Worm (Caenorhabditis elegans) whole organism, L1 larva: ENCODE results near the gene nhr-92.
"Not testable (repeated sequence)": the region's sequence is repeated elsewhere in the genome, so short reads cannot be mapped to it uniquely, and the experiment has no call there.

ENCODE experiments used
- F16B12.6 ChIP-seq: fragments of 150-350 bp; optimal IDR thresholded peaks from 2 replicates; lab custom pipeline; 2014; ENCODE audit warnings: missing biosample characterization, missing genetic modification characterization
- Y116A8C.19 ChIP-seq: sonication (generic microtip); optimal IDR thresholded peaks from 2 replicates; lab custom pipeline; 2016; ENCODE audit warnings: missing compliant biosample characterization, missing genetic modification characterization, borderline replicate concordance
- aha-1 ChIP-seq: fragments of 150-350 bp; optimal IDR thresholded peaks from 2 replicates; lab custom pipeline; 2014; ENCODE audit warnings: missing biosample characterization, missing genetic modification characterization
- ceh-63 ChIP-seq: fragments of 200-800 bp; sonication (Bioruptor generic); optimal IDR thresholded peaks from 2 replicates; lab custom pipeline; 2018; ENCODE audit warnings: mild to moderate bottlenecking, missing genetic modification characterization, missing compliant biosample characterization
- ceh-82 ChIP-seq, 3 experiments: fragments of 150-350 bp in 1 of 3; sonication (generic microtip) in 2 of 3; optimal IDR thresholded peaks; 2 replicates each; lab custom pipeline; 2014 to 2017; ENCODE audit warnings: missing biosample characterization in 3 of 3, missing genetic modification characterization in 3 of 3
- dpl-1 ChIP-seq, 3 experiments: fragments of 150-350 bp in 2 of 3; sonication (generic microtip) in 1 of 3; optimal IDR thresholded peaks; 2 replicates each; lab custom pipeline; 2014 to 2017; ENCODE audit warnings: missing biosample characterization in 3 of 3, missing genetic modification characterization in 3 of 3, missing genetic modification reagents in 3 of 3
- efl-1 ChIP-seq, 4 experiments: fragments of 150-350 bp; optimal IDR thresholded peaks in 3 of 4; peaks in 1 of 4; 1 replicate in 1 of 4; 2 replicates in 3 of 4; lab custom pipeline; 2014; ENCODE audit warnings: missing biosample characterization in 2 of 4, missing genetic modification characterization in 2 of 4, missing genetic modification reagents in 2 of 4
- elt-2 ChIP-seq: sonication (generic microtip); optimal IDR thresholded peaks from 2 replicates; lab custom pipeline; 2016; ENCODE audit warnings: missing genetic modification characterization, mild to moderate bottlenecking, inconsistent platforms, missing compliant biosample characterization, missing genetic modification reagents
- ets-5 ChIP-seq: fragments of 200-800 bp; sonication (Bioruptor generic); IDR thresholded peaks from 2 replicates; pipeline ENCODE4 v1.3.6; 2022; ENCODE audit warnings: missing genetic modification characterization, missing compliant biosample characterization
- fkh-10 ChIP-seq: sonication (generic microtip); optimal IDR thresholded peaks from 2 replicates; lab custom pipeline; 2017; ENCODE audit warnings: missing biosample characterization, missing genetic modification reagents, missing genetic modification characterization
- fkh-8 ChIP-seq: sonication (generic microtip); optimal IDR thresholded peaks from 2 replicates; lab custom pipeline; 2016; ENCODE audit warnings: mild to moderate bottlenecking, missing genetic modification characterization, missing compliant biosample characterization
- fos-1 ChIP-seq: fragments of 150-350 bp; optimal IDR thresholded peaks from 2 replicates; lab custom pipeline; 2014; ENCODE audit warnings: missing biosample characterization, missing genetic modification characterization
- hlh-17 ChIP-seq: fragments of 200-800 bp; sonication (Bioruptor generic); optimal IDR thresholded peaks from 2 replicates; lab custom pipeline; 2018; ENCODE audit warnings: missing genetic modification characterization, mild to moderate bottlenecking, missing compliant biosample characterization, moderate library complexity, borderline replicate concordance
- hpl-2 ChIP-seq: fragments of 150-350 bp; optimal IDR thresholded peaks from 2 replicates; lab custom pipeline; 2014; ENCODE audit warnings: missing biosample characterization, missing genetic modification reagents, missing genetic modification characterization
- irx-1 ChIP-seq: sonication (generic microtip); optimal IDR thresholded peaks from 2 replicates; lab custom pipeline; 2016; ENCODE audit warnings: missing genetic modification characterization, missing compliant biosample characterization
- jun-1 ChIP-seq: fragments of 150-350 bp; optimal IDR thresholded peaks from 2 replicates; lab custom pipeline; 2014; ENCODE audit warnings: missing biosample characterization, missing genetic modification reagents, missing genetic modification characterization
- lin-14 ChIP-seq: fragments of 200-800 bp; sonication (Bioruptor generic); optimal IDR thresholded peaks from 2 replicates; lab custom pipeline; 2018; ENCODE audit warnings: mild to moderate bottlenecking, missing genetic modification characterization, moderate library complexity, missing compliant biosample characterization
- lin-15B ChIP-seq: fragments of 150-350 bp; sonication (generic microtip); optimal IDR thresholded peaks from 3 replicates; lab custom pipeline; 2014; ENCODE audit warnings: missing biosample characterization, missing genetic modification characterization
- lin-39 ChIP-seq: fragments of 150-350 bp; optimal IDR thresholded peaks from 2 replicates; lab custom pipeline; 2014; ENCODE audit warnings: missing biosample characterization, missing genetic modification reagents, missing genetic modification characterization
- lir-3 ChIP-seq: sonication (generic microtip); optimal IDR thresholded peaks from 2 replicates; lab custom pipeline; 2016; ENCODE audit warnings: mild to moderate bottlenecking, missing genetic modification characterization, moderate library complexity, missing compliant biosample characterization; ENCODE audit not compliant: poor library complexity
- mdl-1 ChIP-seq, 2 experiments: fragments of 150-350 bp; optimal IDR thresholded peaks; 2 replicates each; lab custom pipeline; 2014 to 2017; ENCODE audit warnings: missing biosample characterization in 2 of 2, missing genetic modification characterization in 2 of 2, inconsistent platforms in 1 of 2
- mef-2 ChIP-seq: fragments of 150-350 bp; optimal IDR thresholded peaks from 2 replicates; lab custom pipeline; 2014; ENCODE audit warnings: missing biosample characterization, missing genetic modification characterization
- nhr-11 ChIP-seq: fragments of 150-350 bp; optimal IDR thresholded peaks from 2 replicates; lab custom pipeline; 2014; ENCODE audit warnings: missing biosample characterization, missing genetic modification characterization
- nhr-19 ChIP-seq: fragments of 200-800 bp; sonication (Bioruptor generic); conservative IDR thresholded peaks from 2 replicates; pipeline ENCODE4 v1.3.6; 2022; ENCODE audit warnings: missing genetic modification characterization, missing compliant biosample characterization
- nhr-47 ChIP-seq: sonication (generic microtip); optimal IDR thresholded peaks from 2 replicates; lab custom pipeline; 2016; ENCODE audit warnings: mild to moderate bottlenecking, missing genetic modification characterization, moderate library complexity, missing compliant biosample characterization
- nhr-71 ChIP-seq: sonication (generic microtip); optimal IDR thresholded peaks from 2 replicates; lab custom pipeline; 2016; ENCODE audit warnings: mild to moderate bottlenecking, missing genetic modification characterization, moderate library complexity, missing compliant biosample characterization
- nhr-76 ChIP-seq: sonication (generic microtip); optimal IDR thresholded peaks from 2 replicates; lab custom pipeline; 2017; ENCODE audit warnings: missing biosample characterization, missing genetic modification characterization
- nhr-77 ChIP-seq: fragments of 150-350 bp; optimal IDR thresholded peaks from 2 replicates; lab custom pipeline; 2014; ENCODE audit warnings: missing biosample characterization, missing genetic modification characterization
- nhr-84 ChIP-seq: sonication (generic microtip); optimal IDR thresholded peaks from 2 replicates; lab custom pipeline; 2017; ENCODE audit warnings: missing biosample characterization, missing genetic modification characterization
- nhr-85 ChIP-seq: sonication (generic microtip); peaks from one replicate; lab custom pipeline; 2016; ENCODE audit warnings: missing genetic modification characterization, inconsistent platforms, missing compliant biosample characterization
- pax-3 ChIP-seq: fragments of 200-800 bp; sonication (Bioruptor generic); optimal IDR thresholded peaks from 2 replicates; lab custom pipeline; 2018; ENCODE audit warnings: mild to moderate bottlenecking, missing genetic modification characterization, moderate library complexity, missing compliant biosample characterization
- pqm-1 ChIP-seq: sonication (generic microtip); optimal IDR thresholded peaks from 3 replicates; lab custom pipeline; 2017; ENCODE audit warnings: missing biosample characterization, missing genetic modification characterization
- rnt-1 ChIP-seq: sonication (generic microtip); optimal IDR thresholded peaks from 2 replicates; lab custom pipeline; 2016; ENCODE audit warnings: mild to moderate bottlenecking, missing genetic modification characterization, moderate library complexity, missing compliant biosample characterization
- skn-1 ChIP-seq: fragments of 150-350 bp; optimal IDR thresholded peaks from 2 replicates; lab custom pipeline; 2014; ENCODE audit warnings: missing biosample characterization, missing genetic modification characterization
- snu-23 ChIP-seq: sonication (generic microtip); optimal IDR thresholded peaks from 2 replicates; lab custom pipeline; 2016; ENCODE audit warnings: missing genetic modification characterization, missing compliant biosample characterization
- sox-4 ChIP-seq: sonication (generic microtip); optimal IDR thresholded peaks from 2 replicates; lab custom pipeline; 2016; ENCODE audit warnings: missing genetic modification characterization, missing compliant biosample characterization
- sup-37 ChIP-seq: fragments of 200-800 bp; sonication (Bioruptor generic); optimal IDR thresholded peaks from 2 replicates; lab custom pipeline; 2018; ENCODE audit warnings: mild to moderate bottlenecking, missing genetic modification characterization, missing compliant biosample characterization
- tbx-2 ChIP-seq: sonication (generic microtip); optimal IDR thresholded peaks from 2 replicates; lab custom pipeline; 2016; ENCODE audit warnings: missing genetic modification characterization, missing compliant biosample characterization
- tlp-1 ChIP-seq: fragments of 150-350 bp; optimal IDR thresholded peaks from 2 replicates; lab custom pipeline; 2014; ENCODE audit warnings: missing biosample characterization, missing genetic modification characterization
- unc-130 ChIP-seq: fragments of 150-350 bp; optimal IDR thresholded peaks from 2 replicates; lab custom pipeline; 2017; ENCODE audit warnings: missing biosample characterization, missing genetic modification characterization, inconsistent platforms
- unc-62 ChIP-seq: fragments of 150-350 bp; optimal IDR thresholded peaks from 2 replicates; lab custom pipeline; 2014; ENCODE audit warnings: missing biosample characterization, missing genetic modification reagents, missing genetic modification characterization
- unc-86 ChIP-seq: sonication (generic microtip); optimal IDR thresholded peaks from 2 replicates; lab custom pipeline; 2016; ENCODE audit warnings: missing genetic modification characterization, missing compliant biosample characterization
- unc-98 ChIP-seq: fragments of 200-800 bp; sonication (Bioruptor generic); IDR thresholded peaks from 2 replicates; pipeline ENCODE4 v1.3.6; 2022; ENCODE audit warnings: missing genetic modification characterization, missing compliant biosample characterization
- vab-15 ChIP-seq: sonication (generic microtip); optimal IDR thresholded peaks from 2 replicates; lab custom pipeline; 2017; ENCODE audit warnings: missing genotype, mild to moderate bottlenecking, missing genetic modification characterization, missing compliant biosample characterization
- xbp-1 ChIP-seq: sonication (generic microtip); optimal IDR thresholded peaks from 2 replicates; lab custom pipeline; 2016; ENCODE audit warnings: missing genetic modification characterization, missing compliant biosample characterization
- zip-4 ChIP-seq: fragments of 200-800 bp; sonication (Bioruptor generic); optimal IDR thresholded peaks from 2 replicates; lab custom pipeline; 2018; ENCODE audit warnings: mild to moderate bottlenecking, missing genetic modification characterization, moderate library complexity, missing compliant biosample characterization
- ztf-4 ChIP-seq: fragments of 150-350 bp; optimal IDR thresholded peaks from 2 replicates; lab custom pipeline; 2014; ENCODE audit warnings: missing biosample characterization, missing genetic modification characterization

nhr-92 gene

ce11 chrIV:1637333-1637732, 17.4 kb downstream of the nhr-92 start:
- peak; percentile 38 for TF ChIP-seq nhr-85 (tag; lab: Kevin White, UChicago)
- no peak for TF ChIP-seq fkh-10 (GFP tag; lab: Kevin White, UChicago)

- not testable (repeated sequence) for TF ChIP-seq ets-5 (GFP tag; lab: Robert Waterston, UW); rnt-1; tlp-1 (tag; lab: Kevin White, UChicago)
Observed at ce11 chrIV:1645198-1645597, 25.3 kb downstream of the nhr-92 start, which contains the start of gene nhr-274. nhr-274 (minus strand) TSS chrIV:1645298.

DNA sequence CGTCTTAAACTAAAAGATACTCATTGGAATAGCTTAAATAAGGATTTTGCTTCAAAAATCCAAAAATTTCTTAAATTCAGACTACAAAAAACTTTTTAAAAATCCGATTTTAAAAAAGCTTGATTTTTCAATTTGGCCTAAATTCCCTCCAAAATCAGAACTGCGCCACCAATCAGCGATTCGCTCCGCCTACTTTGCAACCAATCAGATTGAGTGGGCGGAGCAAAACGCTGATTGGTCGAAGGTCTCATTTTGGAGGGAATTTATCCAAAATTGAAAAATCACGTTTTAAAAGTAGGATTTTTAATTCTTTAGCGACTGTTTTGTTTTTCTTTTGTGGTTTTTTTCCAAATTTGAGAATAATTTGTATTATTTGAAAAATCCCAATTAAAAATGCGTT, 29.5 kb downstream of the nhr-92 start:
- TF ChIP-seq unc-130 (tag; lab: Kevin White, UChicago) (no peak), sox-4 (tag; lab: Kevin White, UChicago) (no peak), mef-2 (no peak), fos-1 (tag; lab: Kevin White, UChicago) (no peak), hlh-17 (GFP tag; lab: Kevin White, UChicago) (no peak), hpl-2 (no peak), lir-3 (tag; lab: Kevin White, UChicago) (no peak), nhr-85 (tag; lab: Kevin White, UChicago) (no peak), rnt-1 (no peak), xbp-1 (tag; lab: Kevin White, UChicago) (no peak), lin-39 (tag; lab: Kevin White, UChicago) (no peak), ceh-63 (GFP tag; lab: Kevin White, UChicago) (no peak), unc-62 (GFP tag; lab: Kevin White, UChicago) (no peak)

DNA sequence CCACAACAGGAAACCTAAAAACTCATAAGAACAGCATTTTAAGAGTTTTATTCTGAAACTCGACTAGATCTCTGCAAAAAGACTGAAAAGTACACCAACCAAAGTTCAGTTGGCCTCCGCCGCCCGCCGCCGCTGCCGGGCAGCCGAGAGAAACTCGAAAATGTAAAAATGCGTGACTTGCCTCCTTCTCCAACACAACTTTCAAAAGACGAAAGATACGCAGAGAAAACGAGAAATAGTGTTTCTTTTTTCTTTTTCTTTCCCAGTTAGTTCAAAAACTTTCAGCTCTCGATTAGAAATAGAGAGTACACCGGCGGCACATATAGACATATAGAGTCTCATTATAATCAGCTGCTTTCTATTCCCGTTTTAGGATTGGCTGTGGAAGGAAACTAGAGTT, 29.9 kb downstream of the nhr-92 start:
- no peak for TF ChIP-seq aha-1 (tag; lab: Kevin White, UChicago)
- TF ChIP-seq pqm-1 (tag; lab: Kevin White, UChicago): no peak
- peak in 1 of 3 experiments; percentile 25 for TF ChIP-seq dpl-1 (GFP tag; optimal IDR thresholded peaks at IDR 0.05; lab: Kevin White, UChicago)
- TF ChIP-seq unc-86: peak; percentile 11
- TF ChIP-seq hlh-17 (GFP tag; lab: Kevin White, UChicago): no peak
- no peak for TF ChIP-seq Y116A8C.19 (tag; lab: Kevin White, UChicago)
- no peak for TF ChIP-seq pax-3
- no peak for TF ChIP-seq sox-4 (tag; lab: Kevin White, UChicago)
- TF ChIP-seq ets-5 (GFP tag; lab: Robert Waterston, UW): no peak
- no peak for TF ChIP-seq tbx-2 (tag; lab: Kevin White, UChicago)
- TF ChIP-seq nhr-84 (tag; lab: Kevin White, UChicago): no peak
- TF ChIP-seq zip-4 (GFP tag; lab: Kevin White, UChicago): no peak
- TF ChIP-seq lin-14: peak; percentile 68
- TF ChIP-seq skn-1 (tag; lab: Kevin White, UChicago): peak; percentile 49
- peak; percentile 24 for TF ChIP-seq elt-2 (tag; lab: Kevin White, UChicago)
- peak; percentile 82 for TF ChIP-seq fkh-8
- TF ChIP-seq nhr-11 (tag; lab: Kevin White, UChicago): no peak
- TF ChIP-seq snu-23 (GFP tag; lab: Kevin White, UChicago): peak; percentile 50
- no peak for TF ChIP-seq F16B12.6 (tag; lab: Kevin White, UChicago)
- 0 out of 2 replicates have a peak, but pooled peaks have one; percentile 9 for TF ChIP-seq nhr-19
- TF ChIP-seq nhr-47 (tag; lab: Kevin White, UChicago): peak; percentile 47
- peak; percentile 4 for TF ChIP-seq jun-1
- no peak for TF ChIP-seq nhr-76
- no peak for TF ChIP-seq lin-15B (tag; lab: Kevin White, UChicago)
- TF ChIP-seq unc-98 (GFP tag; lab: Robert Waterston, UW): no peak
- TF ChIP-seq ztf-4 (tag; lab: Kevin White, UChicago): no peak
- TF ChIP-seq sup-37 (GFP tag; lab: Kevin White, UChicago): no peak
- TF ChIP-seq vab-15: no peak
- TF ChIP-seq ceh-82 (tag; optimal IDR thresholded peaks at IDR 0.05; lab: Kevin White, UChicago): peak in 1 of 3 experiments; percentile 65
- TF ChIP-seq irx-1 (tag; lab: Kevin White, UChicago): no peak
- TF ChIP-seq mdl-1 (tag; optimal IDR thresholded peaks at IDR 0.05; lab: Kevin White, UChicago): peak in 1 of 2 experiments; percentile 41
- TF ChIP-seq efl-1 (optimal IDR thresholded peaks at IDR 0.05; lab: Kevin White, UChicago): peak; percentile 16
- peak in 1 of 2 experiments; percentile 12 for TF ChIP-seq efl-1 (GFP tag; optimal IDR thresholded peaks at IDR 0.05 in 1 of 2; lab: Kevin White, UChicago)
- no peak for TF ChIP-seq nhr-77
- peak; percentile 54 for TF ChIP-seq nhr-71
